Worm (Caenorhabditis elegans): Measurements from ENCODE around the gene cest-16.

Gene cest-16

ce11 chrX:6286154-6286553, 13.6 kb upstream of the cest-16 start (continued):
- TF ChIP-seq D1046.2 (GFP tag; IDR thresholded peaks at IDR 0.05) = peak; percentile 77; the same call in 1 of the 2 replicates
- TF ChIP-seq T26A8.4 (GFP tag; IDR thresholded peaks at IDR 0.05) = peak; percentile 69
- TF ChIP-seq dve-1 (tag; optimal IDR thresholded peaks at IDR 0.05; ENCODE audit: insufficient read depth) = peak; percentile 53
- no peak for TF ChIP-seq lsy-2 (tag; optimal IDR thresholded peaks at IDR 0.05)
- no peak for TF ChIP-seq F37D6.2 (tag; optimal IDR thresholded peaks at IDR 0.05)
- TF ChIP-seq dpl-1 (GFP tag; optimal IDR thresholded peaks at IDR 0.05) = peak; percentile 35
- TF ChIP-seq aly-2 (tag; optimal IDR thresholded peaks at IDR 0.05) = no peak
- TF ChIP-seq pha-4 (GFP tag; IDR thresholded peaks at IDR 0.05) = peak; percentile 92
- no peak for TF ChIP-seq pha-4 (tag; optimal IDR thresholded peaks at IDR 0.05)
- TF ChIP-seq unc-130 (GFP tag; optimal IDR thresholded peaks at IDR 0.05) = no peak
- peak; percentile 17 for TF ChIP-seq attf-4 (tag; optimal IDR thresholded peaks at IDR 0.05)
- TF ChIP-seq nhr-42 (GFP tag; IDR thresholded peaks at IDR 0.05) = peak; percentile 29; the same call in 1 of the 2 replicates
- peak; percentile 87 for TF ChIP-seq F26F4.8 (GFP tag; conservative IDR thresholded peaks at IDR 0.05)
- TF ChIP-seq daf-19 (GFP tag; conservative IDR thresholded peaks at IDR 0.05) = peak; percentile 78
- TF ChIP-seq hmg-1.1 (GFP tag; IDR thresholded peaks at IDR 0.05) = peak; percentile 25; the same call in 1 of the 2 replicates
- TF ChIP-seq nhr-77 (tag; optimal IDR thresholded peaks at IDR 0.05) = peak; percentile 13
- TF ChIP-seq unc-39 (tag; optimal IDR thresholded peaks at IDR 0.05) = no peak
- peak; percentile 56 for TF ChIP-seq duxl-1 (tag; optimal IDR thresholded peaks at IDR 0.05; ENCODE audit: poor library complexity)
- TF ChIP-seq hlh-30 (tag; optimal IDR thresholded peaks at IDR 0.05; ENCODE audit: insufficient read depth) = peak; percentile 49
- TF ChIP-seq nhr-102 (tag; optimal IDR thresholded peaks at IDR 0.05) = peak; percentile 72
- TF ChIP-seq nhr-237 (tag; optimal IDR thresholded peaks at IDR 0.05) = no peak
- peak; percentile 54 for TF ChIP-seq dmd-6 (GFP tag; IDR thresholded peaks at IDR 0.05)
- no peak for TF ChIP-seq nhr-6 (tag; optimal IDR thresholded peaks at IDR 0.05)
- TF ChIP-seq egl-27 (tag; optimal IDR thresholded peaks at IDR 0.05) = no peak
- no peak for TF ChIP-seq ceh-62 (tag; optimal IDR thresholded peaks at IDR 0.05)
- no peak for TF ChIP-seq spr-3 (GFP tag; optimal IDR thresholded peaks at IDR 0.05)
- TF ChIP-seq lim-7 (GFP tag; IDR thresholded peaks at IDR 0.05) = peak; percentile 97
- no peak for TF ChIP-seq unc-62 (GFP tag; optimal IDR thresholded peaks at IDR 0.05 in 1 of 2)
- TF ChIP-seq unc-62 (tag; optimal IDR thresholded peaks at IDR 0.05) = no peak
- 0 out of 2 replicates have a peak, but pooled peaks have one; percentile 44 for TF ChIP-seq ceh-20 (GFP tag; IDR thresholded peaks at IDR 0.05)
- TF ChIP-seq mep-1 (tag; optimal IDR thresholded peaks at IDR 0.05) = no peak
- no peak for TF ChIP-seq jun-1 (tag; optimal IDR thresholded peaks at IDR 0.05)
- TF ChIP-seq skn-1 (tag; optimal IDR thresholded peaks at IDR 0.05) = no peak
- TF ChIP-seq rbr-2 (tag; optimal IDR thresholded peaks at IDR 0.05) = peak; percentile 48
- peak; percentile 81 for TF ChIP-seq aha-1 (tag)
- TF ChIP-seq ZK337.2 (GFP tag; IDR thresholded peaks at IDR 0.05) = peak; percentile 75; the same call in 1 of the 2 replicates
- peak; percentile 21 for TF ChIP-seq F49E8.2 (tag; optimal IDR thresholded peaks at IDR 0.05; ENCODE audit: borderline replicate concordance)
- 0 out of 2 replicates have a peak, but pooled peaks have one; percentile 45 for TF ChIP-seq Y75B8A.6 (GFP tag; IDR thresholded peaks at IDR 0.05)
- TF ChIP-seq saeg-2 (GFP tag; IDR thresholded peaks at IDR 0.05) = 0 out of 2 replicates have a peak, but pooled peaks have one; percentile 8
- TF ChIP-seq F10B5.3 (tag; optimal IDR thresholded peaks at IDR 0.05) = no peak
- no peak for TF ChIP-seq tag-97 (GFP tag; IDR thresholded peaks at IDR 0.05)
- TF ChIP-seq madf-5 (GFP tag; IDR thresholded peaks at IDR 0.05) = peak; percentile 49 to 60; a peak in 1 of 4 replicates
- no peak for TF ChIP-seq ceh-82 (tag; optimal IDR thresholded peaks at IDR 0.05)
- TF ChIP-seq lin-29 (GFP tag; IDR thresholded peaks at IDR 0.05) = 0 out of 2 replicates have a peak, but pooled peaks have one; percentile 15
- no peak for TF ChIP-seq ama-1 (optimal IDR thresholded peaks at IDR 0.05)
- no peak for TF ChIP-seq zag-1 (tag; optimal IDR thresholded peaks at IDR 0.05)
